Worm (Caenorhabditis elegans) whole organism, L1 larva: ENCODE results near the gene C14A11.2.
A peak's percentile ranks its signal among the peaks of the same experiment; 100 is the strongest.

Experiments
- C04F5.9 ChIP-seq: sonication (generic microtip); optimal IDR thresholded peaks from 2 replicates; lab custom pipeline; 2016; ENCODE audit warnings: missing genetic modification characterization, missing compliant biosample characterization
- alr-1 ChIP-seq: fragments of 200-800 bp; sonication (Bioruptor generic); optimal IDR thresholded peaks from 2 replicates; lab custom pipeline; 2018; ENCODE audit warnings: borderline replicate concordance, mild to moderate bottlenecking, missing genetic modification characterization, missing compliant biosample characterization
- blmp-1 ChIP-seq: fragments of 150-350 bp; optimal IDR thresholded peaks from 2 replicates; lab custom pipeline; 2014; ENCODE audit warnings: missing biosample characterization, missing genetic modification characterization
- ceh-63 ChIP-seq: fragments of 200-800 bp; sonication (Bioruptor generic); optimal IDR thresholded peaks from 2 replicates; lab custom pipeline; 2018; ENCODE audit warnings: mild to moderate bottlenecking, missing genetic modification characterization, missing compliant biosample characterization
- ceh-8 ChIP-seq: fragments of 200-800 bp; sonication (Bioruptor generic); optimal IDR thresholded peaks from 2 replicates; lab custom pipeline; 2018; ENCODE audit warnings: mild to moderate bottlenecking, missing genetic modification characterization, moderate library complexity, missing compliant biosample characterization
- ceh-82 ChIP-seq, 3 experiments: fragments of 150-350 bp in 1 of 3; sonication (generic microtip) in 2 of 3; optimal IDR thresholded peaks; 2 replicates each; lab custom pipeline; 2014 to 2017; ENCODE audit warnings: missing biosample characterization in 3 of 3, missing genetic modification characterization in 3 of 3
- ceh-88 ChIP-seq: fragments of 200-800 bp; sonication (Bioruptor generic); IDR thresholded peaks from 2 replicates; pipeline ENCODE4 v1.3.6; 2022; ENCODE audit warnings: missing genetic modification characterization, missing compliant biosample characterization
- ceh-90 ChIP-seq: sonication (generic microtip); optimal IDR thresholded peaks from 2 replicates; lab custom pipeline; 2016; ENCODE audit warnings: missing genetic modification characterization, missing compliant biosample characterization
- ces-1 ChIP-seq: fragments of 150-350 bp; optimal IDR thresholded peaks from 2 replicates; lab custom pipeline; 2014; ENCODE audit warnings: missing biosample characterization, missing genetic modification reagents, missing genetic modification characterization
- dpl-1 ChIP-seq, 3 experiments: fragments of 150-350 bp in 2 of 3; sonication (generic microtip) in 1 of 3; optimal IDR thresholded peaks; 2 replicates each; lab custom pipeline; 2014 to 2017; ENCODE audit warnings: missing biosample characterization in 3 of 3, missing genetic modification characterization in 3 of 3, missing genetic modification reagents in 3 of 3
- dsc-1 ChIP-seq: sonication (generic microtip); optimal IDR thresholded peaks from 2 replicates; lab custom pipeline; 2016; ENCODE audit warnings: mild to moderate bottlenecking, missing genetic modification characterization, missing compliant biosample characterization
- egl-13 ChIP-seq: sonication (generic microtip); optimal IDR thresholded peaks from 2 replicates; lab custom pipeline; 2016; ENCODE audit warnings: missing genotype, missing genetic modification reagents, missing genetic modification characterization, missing compliant biosample characterization
- elt-2 ChIP-seq: sonication (generic microtip); optimal IDR thresholded peaks from 2 replicates; lab custom pipeline; 2016; ENCODE audit warnings: missing genetic modification characterization, mild to moderate bottlenecking, inconsistent platforms, missing compliant biosample characterization, missing genetic modification reagents
- fkh-10 ChIP-seq: sonication (generic microtip); optimal IDR thresholded peaks from 2 replicates; lab custom pipeline; 2017; ENCODE audit warnings: missing biosample characterization, missing genetic modification reagents, missing genetic modification characterization
- fkh-8 ChIP-seq: sonication (generic microtip); optimal IDR thresholded peaks from 2 replicates; lab custom pipeline; 2016; ENCODE audit warnings: mild to moderate bottlenecking, missing genetic modification characterization, missing compliant biosample characterization
- fos-1 ChIP-seq: fragments of 150-350 bp; optimal IDR thresholded peaks from 2 replicates; lab custom pipeline; 2014; ENCODE audit warnings: missing biosample characterization, missing genetic modification characterization
- hlh-17 ChIP-seq: fragments of 200-800 bp; sonication (Bioruptor generic); optimal IDR thresholded peaks from 2 replicates; lab custom pipeline; 2018; ENCODE audit warnings: missing genetic modification characterization, mild to moderate bottlenecking, missing compliant biosample characterization, moderate library complexity, borderline replicate concordance
- hlh-4 ChIP-seq: sonication (generic microtip); optimal IDR thresholded peaks from 2 replicates; lab custom pipeline; 2016; ENCODE audit warnings: mild to moderate bottlenecking, missing genetic modification characterization, missing compliant biosample characterization
- hpl-2 ChIP-seq: fragments of 150-350 bp; optimal IDR thresholded peaks from 2 replicates; lab custom pipeline; 2014; ENCODE audit warnings: missing biosample characterization, missing genetic modification reagents, missing genetic modification characterization
- irx-1 ChIP-seq: sonication (generic microtip); optimal IDR thresholded peaks from 2 replicates; lab custom pipeline; 2016; ENCODE audit warnings: missing genetic modification characterization, missing compliant biosample characterization
- jun-1 ChIP-seq: fragments of 150-350 bp; optimal IDR thresholded peaks from 2 replicates; lab custom pipeline; 2014; ENCODE audit warnings: missing biosample characterization, missing genetic modification reagents, missing genetic modification characterization
- lin-14 ChIP-seq: fragments of 200-800 bp; sonication (Bioruptor generic); optimal IDR thresholded peaks from 2 replicates; lab custom pipeline; 2018; ENCODE audit warnings: mild to moderate bottlenecking, missing genetic modification characterization, moderate library complexity, missing compliant biosample characterization
- lin-35 ChIP-seq, 2 experiments: fragments of 150-350 bp; optimal IDR thresholded peaks; 2 replicates each; lab custom pipeline; 2014; ENCODE audit warnings: missing biosample characterization in 2 of 2, missing genetic modification characterization in 2 of 2, missing genetic modification reagents in 2 of 2
- mef-2 ChIP-seq: fragments of 150-350 bp; optimal IDR thresholded peaks from 2 replicates; lab custom pipeline; 2014; ENCODE audit warnings: missing biosample characterization, missing genetic modification characterization
- mep-1 ChIP-seq: fragments of 150-350 bp; optimal IDR thresholded peaks from 2 replicates; lab custom pipeline; 2014; ENCODE audit warnings: missing biosample characterization, missing genetic modification characterization
- nhr-11 ChIP-seq: fragments of 150-350 bp; optimal IDR thresholded peaks from 2 replicates; lab custom pipeline; 2014; ENCODE audit warnings: missing biosample characterization, missing genetic modification characterization
- nhr-12 ChIP-seq: sonication (generic microtip); optimal IDR thresholded peaks from 2 replicates; lab custom pipeline; 2017; ENCODE audit warnings: missing biosample characterization, missing genetic modification characterization
- nhr-19 ChIP-seq: fragments of 200-800 bp; sonication (Bioruptor generic); conservative IDR thresholded peaks from 2 replicates; pipeline ENCODE4 v1.3.6; 2022; ENCODE audit warnings: missing genetic modification characterization, missing compliant biosample characterization
- nhr-20 ChIP-seq: sonication (generic microtip); optimal IDR thresholded peaks from 2 replicates; lab custom pipeline; 2016; ENCODE audit warnings: mild to moderate bottlenecking, missing genetic modification characterization, missing compliant biosample characterization
- nhr-47 ChIP-seq: sonication (generic microtip); optimal IDR thresholded peaks from 2 replicates; lab custom pipeline; 2016; ENCODE audit warnings: mild to moderate bottlenecking, missing genetic modification characterization, moderate library complexity, missing compliant biosample characterization
- nhr-71 ChIP-seq: sonication (generic microtip); optimal IDR thresholded peaks from 2 replicates; lab custom pipeline; 2016; ENCODE audit warnings: mild to moderate bottlenecking, missing genetic modification characterization, moderate library complexity, missing compliant biosample characterization
- nhr-84 ChIP-seq: sonication (generic microtip); optimal IDR thresholded peaks from 2 replicates; lab custom pipeline; 2017; ENCODE audit warnings: missing biosample characterization, missing genetic modification characterization
- pag-3 ChIP-seq: sonication (generic microtip); optimal IDR thresholded peaks from 2 replicates; lab custom pipeline; 2017; ENCODE audit warnings: missing genetic modification characterization, mild to moderate bottlenecking, missing compliant biosample characterization, antibody characterized with exemption, borderline replicate concordance; ENCODE audit not compliant: insufficient read depth
- pax-3 ChIP-seq: fragments of 200-800 bp; sonication (Bioruptor generic); optimal IDR thresholded peaks from 2 replicates; lab custom pipeline; 2018; ENCODE audit warnings: mild to moderate bottlenecking, missing genetic modification characterization, moderate library complexity, missing compliant biosample characterization
- pqm-1 ChIP-seq: sonication (generic microtip); optimal IDR thresholded peaks from 3 replicates; lab custom pipeline; 2017; ENCODE audit warnings: missing biosample characterization, missing genetic modification characterization
- skn-1 ChIP-seq: fragments of 150-350 bp; optimal IDR thresholded peaks from 2 replicates; lab custom pipeline; 2014; ENCODE audit warnings: missing biosample characterization, missing genetic modification characterization
- snu-23 ChIP-seq: sonication (generic microtip); optimal IDR thresholded peaks from 2 replicates; lab custom pipeline; 2016; ENCODE audit warnings: missing genetic modification characterization, missing compliant biosample characterization
- sox-4 ChIP-seq: sonication (generic microtip); optimal IDR thresholded peaks from 2 replicates; lab custom pipeline; 2016; ENCODE audit warnings: missing genetic modification characterization, missing compliant biosample characterization
- swsn-7 ChIP-seq: sonication (generic microtip); optimal IDR thresholded peaks from 2 replicates; lab custom pipeline; 2016; ENCODE audit warnings: missing genetic modification characterization, missing compliant biosample characterization
- unc-130 ChIP-seq: fragments of 150-350 bp; optimal IDR thresholded peaks from 2 replicates; lab custom pipeline; 2017; ENCODE audit warnings: missing biosample characterization, missing genetic modification characterization, inconsistent platforms
- unc-86 ChIP-seq: sonication (generic microtip); optimal IDR thresholded peaks from 2 replicates; lab custom pipeline; 2016; ENCODE audit warnings: missing genetic modification characterization, missing compliant biosample characterization
- ztf-4 ChIP-seq: fragments of 150-350 bp; optimal IDR thresholded peaks from 2 replicates; lab custom pipeline; 2014; ENCODE audit warnings: missing biosample characterization, missing genetic modification characterization

Gene C14A11.2

DNA sequence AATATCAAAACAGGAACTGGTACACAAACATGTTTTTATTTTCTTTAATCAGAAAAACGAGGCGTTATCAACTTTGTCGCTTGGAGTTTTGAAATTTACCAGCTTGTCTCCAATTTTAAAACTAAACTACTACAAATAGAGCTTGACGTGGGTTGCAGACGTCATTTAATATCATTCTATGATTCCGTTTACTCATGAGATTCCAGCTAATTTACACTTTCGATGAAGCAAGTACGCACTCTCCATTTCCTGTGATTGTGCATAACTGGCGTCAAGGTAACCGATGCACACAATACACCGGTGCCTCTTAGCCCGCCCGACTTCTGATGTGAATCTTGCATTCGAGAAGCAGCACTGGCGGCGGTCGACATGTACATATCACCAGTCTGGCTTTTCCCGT, 16.0 kb downstream of the C14A11.2 start:
- no peak for TF ChIP-seq ces-1 (GFP tag; lab: Kevin White, UChicago)
- no peak for TF ChIP-seq hlh-4 (tag; lab: Kevin White, UChicago)
- no peak for TF ChIP-seq lin-35 (GFP tag; optimal IDR thresholded peaks at IDR 0.05; lab: Kevin White, UChicago)
- TF ChIP-seq fos-1 (tag; lab: Kevin White, UChicago) = no peak
- TF ChIP-seq lin-14 (GFP tag; lab: Kevin White, UChicago) = peak; percentile 20
- TF ChIP-seq snu-23 (GFP tag; lab: Kevin White, UChicago) = no peak
- no peak for TF ChIP-seq nhr-20 (tag; lab: Kevin White, UChicago)
- no peak for TF ChIP-seq unc-86 (tag; lab: Kevin White, UChicago)
- no peak for TF ChIP-seq pax-3 (tag; lab: Kevin White, UChicago)
- peak; percentile 30 for TF ChIP-seq ceh-8
- TF ChIP-seq ceh-63 = no peak
- no peak for TF ChIP-seq hpl-2 (GFP tag; lab: Kevin White, UChicago)
- no peak for TF ChIP-seq elt-2 (tag; lab: Kevin White, UChicago)
- TF ChIP-seq ceh-82 (tag; optimal IDR thresholded peaks at IDR 0.05; lab: Kevin White, UChicago) = no peak
- peak; percentile 77 for TF ChIP-seq nhr-71
- peak; percentile 43 for TF ChIP-seq fkh-10 (GFP tag; lab: Kevin White, UChicago)
- no peak for TF ChIP-seq alr-1 (tag; lab: Kevin White, UChicago)
- peak; percentile 37 for TF ChIP-seq swsn-7 (tag; lab: Kevin White, UChicago)
- TF ChIP-seq nhr-47 (tag; lab: Kevin White, UChicago) = peak; percentile 72
- TF ChIP-seq mef-2 (tag; lab: Kevin White, UChicago) = no peak
- no peak for TF ChIP-seq ztf-4 (tag; lab: Kevin White, UChicago)
- TF ChIP-seq nhr-19 (GFP tag; lab: Robert Waterston, UW) = no peak
- no peak for TF ChIP-seq blmp-1
- TF ChIP-seq irx-1 (tag; lab: Kevin White, UChicago) = no peak
- TF ChIP-seq ceh-90 (tag; lab: Kevin White, UChicago) = no peak
- TF ChIP-seq nhr-84 (tag; lab: Kevin White, UChicago) = no peak
- no peak for TF ChIP-seq skn-1 (tag; lab: Kevin White, UChicago)
- TF ChIP-seq dsc-1 (tag; lab: Kevin White, UChicago) = peak; percentile 24
- TF ChIP-seq unc-130 = no peak
- TF ChIP-seq nhr-12 = no peak
- TF ChIP-seq mep-1 (tag; lab: Kevin White, UChicago) = no peak
- peak; percentile 97 for TF ChIP-seq fkh-8 (tag; lab: Kevin White, UChicago)
- peak; percentile 62 for TF ChIP-seq sox-4
- TF ChIP-seq pag-3 (tag; lab: Kevin White, UChicago) = no peak
- no peak for TF ChIP-seq egl-13
- no peak for TF ChIP-seq jun-1 (tag; lab: Kevin White, UChicago)
- no peak for TF ChIP-seq nhr-11 (tag; lab: Kevin White, UChicago)
- TF ChIP-seq dpl-1 (GFP tag; optimal IDR thresholded peaks at IDR 0.05; lab: Kevin White, UChicago) = no peak
- TF ChIP-seq pqm-1 (tag; lab: Kevin White, UChicago) = no peak
- no peak for TF ChIP-seq ceh-88 (GFP tag; lab: Robert Waterston, UW)

ce11 chrX:2819747-2820146, 16.8 kb downstream of the C14A11.2 start:
- TF ChIP-seq lin-14 (GFP tag; lab: Kevin White, UChicago) = peak; percentile 29
- peak; percentile 45 for TF ChIP-seq sox-4
- no peak for TF ChIP-seq mef-2 (tag; lab: Kevin White, UChicago)
- no peak for TF ChIP-seq C04F5.9 (tag; lab: Kevin White, UChicago)
- TF ChIP-seq ztf-4 (tag; lab: Kevin White, UChicago) = peak; percentile 26
- peak; percentile 90 for TF ChIP-seq fkh-8 (tag; lab: Kevin White, UChicago)
- TF ChIP-seq hlh-17 (GFP tag; lab: Kevin White, UChicago) = no peak
- TF ChIP-seq nhr-71 = peak; percentile 70
- TF ChIP-seq pqm-1 (tag; lab: Kevin White, UChicago) = no peak
- peak; percentile 58 for TF ChIP-seq hlh-4 (tag; lab: Kevin White, UChicago)
- TF ChIP-seq nhr-47 (tag; lab: Kevin White, UChicago) = peak; percentile 48
